Fruit fly (Drosophila melanogaster): ENCODE measurements around the gene Phae1.

The Phae1 gene

dm6 chr2L:12091522-12091921 is 17.7 kb upstream of the Phae1 start, which contains the start of gene Pex19:
Pex19 (plus strand) TSS chr2L:12091822.
- TF ChIP-seq CG4318 (GFP tag; optimal IDR thresholded peaks at IDR 0.05), result no peak
- no peak for TF ChIP-seq Met (GFP tag; optimal IDR thresholded peaks at IDR 0.05)
- no peak for TF ChIP-seq Eip93F (GFP tag; optimal IDR thresholded peaks at IDR 0.05)
- no peak for TF ChIP-seq lz (GFP tag; optimal IDR thresholded peaks at IDR 0.05)
- TF ChIP-seq cyc (GFP tag; optimal IDR thresholded peaks at IDR 0.05), result no peak
- no peak for TF ChIP-seq Smox (GFP tag; optimal IDR thresholded peaks at IDR 0.05)
- TF ChIP-seq CG6808 (GFP tag; optimal IDR thresholded peaks at IDR 0.05), result no peak

dm6 chr2L:12092041-12092440 is 17.2 kb upstream of the Phae1 start:
- TF ChIP-seq fkh (GFP tag; optimal IDR thresholded peaks at IDR 0.05) (no peak), CG6854 (GFP tag; optimal IDR thresholded peaks at IDR 0.05) (no peak), Smox (GFP tag; optimal IDR thresholded peaks at IDR 0.05) (no peak), CG34406 (GFP tag; optimal IDR thresholded peaks at IDR 0.05) (no peak), Sox102F (GFP tag; optimal IDR thresholded peaks at IDR 0.05) (no peak), Hr38 (GFP tag; optimal IDR thresholded peaks at IDR 0.05) (no peak), fd59A (GFP tag; optimal IDR thresholded peaks at IDR 0.05) (no peak), Eip93F (GFP tag; optimal IDR thresholded peaks at IDR 0.05) (no peak), net (GFP tag; optimal IDR thresholded peaks at IDR 0.05) (no peak), CG3032 (tag; optimal IDR thresholded peaks at IDR 0.05) (no peak), vri (GFP tag; optimal IDR thresholded peaks at IDR 0.05) (no peak), cyc (GFP tag; optimal IDR thresholded peaks at IDR 0.05) (no peak), Blimp-1 (GFP tag; optimal IDR thresholded peaks at IDR 0.05) (no peak), Ets21C (GFP tag; optimal IDR thresholded peaks at IDR 0.05) (no peak), CG31627 (GFP tag; optimal IDR thresholded peaks at IDR 0.05) (no peak)

dm6 chr2L:12092719-12093118 is 16.5 kb upstream of the Phae1 start:
- TF ChIP-seq CG32006 (GFP tag; optimal IDR thresholded peaks at IDR 0.05) (no peak), Met (GFP tag; optimal IDR thresholded peaks at IDR 0.05) (no peak), Sox102F (GFP tag; optimal IDR thresholded peaks at IDR 0.05) (no peak), CG31627 (GFP tag; optimal IDR thresholded peaks at IDR 0.05) (no peak), CG10631 (GFP tag; optimal IDR thresholded peaks at IDR 0.05) (no peak), Ets96B (tag; optimal IDR thresholded peaks at IDR 0.05) (no peak)

- no peak for TF ChIP-seq Lpt (GFP tag; optimal IDR thresholded peaks at IDR 0.05)
- TF ChIP-seq fkh (GFP tag; optimal IDR thresholded peaks at IDR 0.05), result no peak
- no peak for TF ChIP-seq CG6854 (GFP tag; optimal IDR thresholded peaks at IDR 0.05)
- no peak for TF ChIP-seq spab (GFP tag; optimal IDR thresholded peaks at IDR 0.05)
- no peak for TF ChIP-seq fd59A (GFP tag; optimal IDR thresholded peaks at IDR 0.05)
- no peak for TF ChIP-seq CG4318 (GFP tag; optimal IDR thresholded peaks at IDR 0.05)
- no peak for TF ChIP-seq topi (GFP tag; optimal IDR thresholded peaks at IDR 0.05)
Observed at dm6 chr2L:12093652-12094051, 15.6 kb upstream of the Phae1 start.

- peak; percentile 60 for TF ChIP-seq Eip78C (GFP tag)
- TF ChIP-seq fd85E (GFP tag; optimal IDR thresholded peaks at IDR 0.05), result no peak
- TF ChIP-seq dac (GFP tag; optimal IDR thresholded peaks at IDR 0.05), result no peak
- no peak for TF ChIP-seq vri (GFP tag; optimal IDR thresholded peaks at IDR 0.05)
- TF ChIP-seq fkh (GFP tag; optimal IDR thresholded peaks at IDR 0.05), result peak; percentile 28
- TF ChIP-seq fd59A (GFP tag; optimal IDR thresholded peaks at IDR 0.05), result no peak
- no peak for TF ChIP-seq CG11294 (GFP tag; IDR thresholded peaks at IDR 0.05)
- no peak for TF ChIP-seq dsx (GFP tag; optimal IDR thresholded peaks at IDR 0.05; ENCODE audit: poor library complexity, severe bottlenecking)
- no peak for TF ChIP-seq cyc (GFP tag; optimal IDR thresholded peaks at IDR 0.05)
- TF ChIP-seq OdsH (GFP tag; optimal IDR thresholded peaks at IDR 0.05), result no peak
- peak; percentile 21 for TF ChIP-seq esn (GFP tag; optimal IDR thresholded peaks at IDR 0.05)
- no peak for TF ChIP-seq Gug (GFP tag; IDR thresholded peaks at IDR 0.05)
- TF ChIP-seq Sox14 (GFP tag; optimal IDR thresholded peaks at IDR 0.05), result no peak
- peak; percentile 5 for TF ChIP-seq lz (GFP tag; optimal IDR thresholded peaks at IDR 0.05)
- no peak for TF ChIP-seq CG8632 (GFP tag; optimal IDR thresholded peaks at IDR 0.05)
- no peak for TF ChIP-seq CG6854 (GFP tag; optimal IDR thresholded peaks at IDR 0.05)
- no peak for TF ChIP-seq Sox15 (GFP tag; optimal IDR thresholded peaks at IDR 0.05)
- no peak for TF ChIP-seq Lpt (GFP tag; optimal IDR thresholded peaks at IDR 0.05)
- TF ChIP-seq ss (GFP tag; optimal IDR thresholded peaks at IDR 0.05), result no peak
- TF ChIP-seq CG8119 (GFP tag; IDR thresholded peaks at IDR 0.05), result no peak
- no peak for TF ChIP-seq Smox (GFP tag; optimal IDR thresholded peaks at IDR 0.05)
- TF ChIP-seq CG8319 (GFP tag; optimal IDR thresholded peaks at IDR 0.05), result no peak
- no peak for TF ChIP-seq CG15336 (GFP tag; IDR thresholded peaks at IDR 0.05)
- TF ChIP-seq Ets96B (tag; optimal IDR thresholded peaks at IDR 0.05), result no peak
- no peak for TF ChIP-seq CG6792 (GFP tag; optimal IDR thresholded peaks at IDR 0.05)
- TF ChIP-seq Hr4 (GFP tag; optimal IDR thresholded peaks at IDR 0.05), result no peak
- no peak for TF ChIP-seq CG10631 (GFP tag; optimal IDR thresholded peaks at IDR 0.05)
Observed at dm6 chr2L:12096396-12096813, 12.8 kb upstream of the Phae1 start, which contains the start of the genes CG6712 and Mt2. CG6712 (minus strand) TSS chr2L:12096511. Mt2 (plus strand) TSS chr2L:12096525.
